Fruit fly (Drosophila melanogaster): ENCODE results near the gene CG6321.

DNA sequence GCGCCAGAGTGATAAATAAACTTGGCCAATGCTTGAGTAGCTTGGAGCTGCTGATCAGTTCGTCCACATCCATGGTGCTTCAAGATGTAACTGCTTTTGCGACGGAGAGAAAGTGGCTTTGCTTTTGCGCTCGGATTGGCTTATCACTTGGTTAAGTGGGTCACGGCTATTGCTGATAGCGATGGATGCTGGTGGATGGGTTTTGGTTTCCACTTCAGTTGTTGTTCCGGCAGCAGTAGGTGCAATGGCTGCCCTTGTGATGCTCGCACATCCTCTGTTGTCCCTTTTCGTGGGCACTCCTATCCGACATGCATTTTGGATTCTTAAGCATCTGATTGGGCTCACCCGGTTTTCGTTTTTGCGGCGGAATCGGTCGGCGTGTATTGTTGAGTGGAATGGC, 33.3 kb upstream of the CG6321 start:
- TF ChIP-seq Sin3A (optimal IDR thresholded peaks at IDR 0.05) (no peak), insv (optimal IDR thresholded peaks at IDR 0.05) (no peak), Myc (optimal IDR thresholded peaks at IDR 0.05) (no peak), psq (optimal IDR thresholded peaks at IDR 0.05) (no peak), h (optimal IDR thresholded peaks at IDR 0.05) (no peak)
